Worm (Caenorhabditis elegans) whole organism, late embryonic: ENCODE data around the gene irld-51.

ENCODE experiments used
- C38D4.7 ChIP-seq: fragments of 200-800 bp; sonication (Bioruptor generic); optimal IDR thresholded peaks from 2 replicates; lab custom pipeline; 2018; ENCODE audit warnings: mild to moderate bottlenecking, missing genetic modification characterization, moderate library complexity, missing compliant biosample characterization
- ama-1 ChIP-seq: fragments of 150-350 bp; optimal IDR thresholded peaks from 2 replicates; lab custom pipeline; 2014
- ceh-24 ChIP-seq: sonication (generic microtip); optimal IDR thresholded peaks from 2 replicates; lab custom pipeline; 2016; ENCODE audit warnings: mild to moderate bottlenecking, missing genetic modification characterization, missing compliant biosample characterization
- ceh-45 ChIP-seq: fragments of 200-800 bp; sonication (Bioruptor generic); IDR thresholded peaks from 2 replicates; pipeline ENCODE4 v1.3.6; 2022; ENCODE audit warnings: missing genetic modification reagents, missing genetic modification characterization, missing compliant biosample characterization
- ets-4 ChIP-seq: sonication (generic microtip); optimal IDR thresholded peaks from 2 replicates; lab custom pipeline; 2016; ENCODE audit warnings: missing genetic modification characterization, missing compliant biosample characterization
- fkh-10 ChIP-seq: fragments of 150-350 bp; optimal IDR thresholded peaks from 2 replicates; lab custom pipeline; 2014; ENCODE audit warnings: missing biosample characterization, missing genetic modification reagents, missing genetic modification characterization
- madf-2 ChIP-seq: sonication (generic microtip); optimal IDR thresholded peaks from 2 replicates; lab custom pipeline; 2017; ENCODE audit warnings: missing genetic modification characterization, missing compliant biosample characterization
- odd-2 ChIP-seq: sonication (generic microtip); optimal IDR thresholded peaks from 2 replicates; lab custom pipeline; 2017; ENCODE audit warnings: antibody characterized with exemption, mild to moderate bottlenecking, missing genetic modification characterization, missing compliant biosample characterization
- pat-9 ChIP-seq: fragments of 200-800 bp; sonication (Bioruptor generic); optimal IDR thresholded peaks from 2 replicates; lab custom pipeline; 2018; ENCODE audit warnings: mild to moderate bottlenecking, missing genetic modification characterization, moderate library complexity, missing compliant biosample characterization
- pax-1 ChIP-seq: fragments of 150-350 bp; optimal IDR thresholded peaks from 2 replicates; lab custom pipeline; 2014; ENCODE audit warnings: missing biosample characterization, missing genetic modification characterization
- pha-4 ChIP-seq: fragments of 150-350 bp; optimal IDR thresholded peaks from 2 replicates; lab custom pipeline; 2018; ENCODE audit warnings: missing biosample characterization, missing genetic modification reagents, missing genetic modification characterization
- tbx-7 ChIP-seq: sonication (generic microtip); optimal IDR thresholded peaks from 2 replicates; lab custom pipeline; 2016; ENCODE audit warnings: missing genotype, missing genetic modification characterization, missing compliant biosample characterization
- ttx-3 ChIP-seq: sonication (generic microtip); optimal IDR thresholded peaks from 2 replicates; lab custom pipeline; 2016; ENCODE audit warnings: missing genetic modification reagents, missing genetic modification characterization, missing compliant biosample characterization
- unc-3 ChIP-seq, 2 experiments: fragments of 200-800 bp in 1 of 2; sonication (Bioruptor generic) in 1 of 2; sonication (generic microtip) in 1 of 2; conservative IDR thresholded peaks in 1 of 2; optimal IDR thresholded peaks in 1 of 2; 2 replicates each; pipeline versions ENCODE4 v1.3.6 to Lab custom; 2016 to 2022; ENCODE audit warnings: missing compliant biosample characterization in 2 of 2, missing genetic modification characterization in 2 of 2, missing genetic modification reagents in 1 of 2

ce11 chrII:2925806-2926558 lies 26.5 kb downstream of the irld-51 start:
- TF ChIP-seq tbx-7 (tag; lab: Kevin White, UChicago) (no peak), ets-4 (tag; lab: Kevin White, UChicago) (no peak), ttx-3 (tag; lab: Kevin White, UChicago) (no peak), odd-2 (tag; lab: Kevin White, UChicago) (no peak), pha-4 (tag; lab: Kevin White, UChicago) (no peak), ceh-45 (GFP tag; lab: Robert Waterston, UW) (no peak), fkh-10 (GFP tag; lab: Kevin White, UChicago) (no peak), ama-1 (no peak), pat-9 (tag; lab: Kevin White, UChicago) (no peak), C38D4.7 (GFP tag; lab: Kevin White, UChicago) (no peak), madf-2 (tag; lab: Kevin White, UChicago) (no peak), ceh-24 (tag; lab: Kevin White, UChicago) (no peak), unc-3 (GFP tag; conservative IDR thresholded peaks at IDR 0.05; lab: Robert Waterston, UW) (no peak), unc-3 (tag; optimal IDR thresholded peaks at IDR 0.05; lab: Kevin White, UChicago) (no peak), pax-1 (no peak)
